Worm (Caenorhabditis elegans): ENCODE measurements around the gene mpst-4.

ce11 chrII:4867476-4867875, 4.2 kb upstream of the mpst-4 start, which contains the start of gene col-17:
- TF ChIP-seq B0310.2 (tag; optimal IDR thresholded peaks at IDR 0.05) (no peak), hmbx-1 (tag; optimal IDR thresholded peaks at IDR 0.05) (no peak), ama-1 (optimal IDR thresholded peaks at IDR 0.05) (no peak), tbx-37 (GFP tag; conservative IDR thresholded peaks at IDR 0.05) (no peak), pes-1 (GFP tag; IDR thresholded peaks at IDR 0.05) (no peak), flt-1 (GFP tag; IDR thresholded peaks at IDR 0.05) (no peak), ceh-13 (GFP tag; optimal IDR thresholded peaks at IDR 0.05) (no peak), scrt-1 (GFP tag; IDR thresholded peaks at IDR 0.05) (no peak), hnd-1 (tag; optimal IDR thresholded peaks at IDR 0.05) (no peak)
